Fruit fly (Drosophila melanogaster): ENCODE results near the gene D2hgdh.

Gene D2hgdh

DNA sequence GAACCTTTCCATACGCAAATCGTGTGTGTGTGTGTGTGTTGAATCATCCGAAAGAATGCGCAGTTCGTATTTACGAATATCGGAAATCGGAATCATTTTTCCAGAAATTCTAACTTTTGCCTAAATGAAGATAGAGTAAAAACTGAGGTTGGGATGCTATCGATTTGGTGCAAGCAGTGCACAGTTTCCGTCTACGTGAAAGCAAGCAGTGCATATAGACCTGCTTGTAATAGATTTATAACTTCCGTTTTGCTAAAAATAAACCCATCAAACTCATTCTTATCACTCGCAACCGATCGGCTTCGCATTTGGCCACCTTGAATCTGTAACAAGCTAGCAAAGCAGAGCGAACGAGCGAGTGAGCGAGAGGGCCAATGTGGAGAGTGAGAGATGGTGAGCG, 34.9 kb upstream of the D2hgdh start (continued):
- no peak for TF ChIP-seq hb (GFP tag; IDR thresholded peaks at IDR 0.05; ENCODE audit: partially characterized antibody)
- TF ChIP-seq CG32532 (GFP tag; IDR thresholded peaks at IDR 0.05): peak; percentile 16; the same call in 1 of the 2 replicates
- peak; percentile 31 for TF ChIP-seq NfI (GFP tag; optimal IDR thresholded peaks at IDR 0.05)
- peak; percentile 62 for TF ChIP-seq CG12769 (tag; optimal IDR thresholded peaks at IDR 0.05)
- no peak for TF ChIP-seq CG17186 (GFP tag; optimal IDR thresholded peaks at IDR 0.05)
- no peak for TF ChIP-seq sob (GFP tag; IDR thresholded peaks at IDR 0.05)
- TF ChIP-seq CG31365 (tag; optimal IDR thresholded peaks at IDR 0.05): peak; percentile 88
- TF ChIP-seq slbo (GFP tag; IDR thresholded peaks at IDR 0.05): no peak
- peak; percentile 46 for TF ChIP-seq ftz-f1 (GFP tag; optimal IDR thresholded peaks at IDR 0.05)
- TF ChIP-seq CG34422 (GFP tag; IDR thresholded peaks at IDR 0.05): no peak
- no peak for TF ChIP-seq Mes4 (GFP tag; optimal IDR thresholded peaks at IDR 0.05)
- no peak for TF ChIP-seq CG7839 (tag; optimal IDR thresholded peaks at IDR 0.05)
- no peak for TF ChIP-seq CG10274 (GFP tag; optimal IDR thresholded peaks at IDR 0.05)
- TF ChIP-seq CG4820 (GFP tag; optimal IDR thresholded peaks at IDR 0.05): no peak
- TF ChIP-seq gro (GFP tag; optimal IDR thresholded peaks at IDR 0.05): peak; percentile 2

DNA sequence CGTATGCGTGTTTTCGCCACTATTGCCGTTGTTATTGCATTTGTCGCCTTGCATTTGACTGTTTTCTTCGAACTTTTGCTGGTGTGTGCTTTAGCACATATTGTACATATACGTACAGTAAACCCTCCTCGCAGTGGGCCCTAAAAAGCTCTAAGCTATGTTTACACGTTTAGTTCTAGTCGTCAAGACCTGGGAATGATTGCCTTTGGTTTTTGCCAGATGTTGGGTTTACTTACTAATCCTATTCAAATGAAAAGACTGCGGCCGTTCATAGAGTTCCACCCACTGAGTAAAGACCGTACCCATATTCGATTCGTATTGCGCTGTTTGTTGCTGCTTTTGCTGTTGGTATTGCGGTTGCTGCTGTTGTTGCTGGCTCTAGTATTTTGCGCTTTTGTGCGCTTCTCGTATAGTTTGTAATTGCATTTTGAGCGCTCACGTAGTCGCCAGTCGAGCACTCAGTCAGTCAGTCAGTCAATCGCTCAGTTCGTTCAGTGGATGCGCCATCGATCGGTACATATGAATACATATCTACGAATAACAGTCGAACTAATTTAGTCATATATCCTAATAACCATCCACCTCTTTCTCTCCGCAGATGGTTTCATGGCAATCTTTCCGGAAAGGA, 33.4 kb upstream of the D2hgdh start:
- TF ChIP-seq Mrtf (GFP tag; IDR thresholded peaks at IDR 0.05): no peak
- TF ChIP-seq Eip74EF (GFP tag; optimal IDR thresholded peaks at IDR 0.05): no peak
- no peak for TF ChIP-seq sug (tag; optimal IDR thresholded peaks at IDR 0.05)
- no peak for TF ChIP-seq Camta (GFP tag; optimal IDR thresholded peaks at IDR 0.05)
- TF ChIP-seq CG34224 (GFP tag; IDR thresholded peaks at IDR 0.05; ENCODE audit: partially characterized antibody): no peak
- no peak for TF ChIP-seq twi (tag; optimal IDR thresholded peaks at IDR 0.05)
- TF ChIP-seq Elba2 (GFP tag; optimal IDR thresholded peaks at IDR 0.05): no peak
- no peak for TF ChIP-seq CG4707 (GFP tag; optimal IDR thresholded peaks at IDR 0.05)
- no peak for TF ChIP-seq CG32532 (GFP tag; IDR thresholded peaks at IDR 0.05)
- TF ChIP-seq her (GFP tag; optimal IDR thresholded peaks at IDR 0.05): no peak
- TF ChIP-seq Med (GFP tag): no peak
- no peak for TF ChIP-seq gcm2 (GFP tag; optimal IDR thresholded peaks at IDR 0.05)
- TF ChIP-seq CG12769 (tag; optimal IDR thresholded peaks at IDR 0.05): no peak
- TF ChIP-seq CG9817 (tag; optimal IDR thresholded peaks at IDR 0.05): no peak
- TF ChIP-seq CG6791 (GFP tag; IDR thresholded peaks at IDR 0.05; ENCODE audit: partially characterized antibody): no peak
- TF ChIP-seq Oli (tag; optimal IDR thresholded peaks at IDR 0.05): no peak
- no peak for TF ChIP-seq sima (GFP tag; optimal IDR thresholded peaks at IDR 0.05)
- no peak for TF ChIP-seq CG10267 (tag; optimal IDR thresholded peaks at IDR 0.05)
- TF ChIP-seq Mad (GFP tag; optimal IDR thresholded peaks at IDR 0.05): no peak
- no peak for TF ChIP-seq D19A (tag; optimal IDR thresholded peaks at IDR 0.05)
- no peak for TF ChIP-seq CG18599 (GFP tag; optimal IDR thresholded peaks at IDR 0.05)
- no peak for TF ChIP-seq CG11695 (GFP tag; IDR thresholded peaks at IDR 0.05)
- TF ChIP-seq CG11456 (GFP tag; IDR thresholded peaks at IDR 0.05): no peak
- TF ChIP-seq CG32767 (GFP tag; IDR thresholded peaks at IDR 0.05): no peak
- TF ChIP-seq CG14441 (GFP tag; IDR thresholded peaks at IDR 0.05): peak; percentile 27; the same call in 1 of the 2 replicates
- TF ChIP-seq C15 (GFP tag; IDR thresholded peaks at IDR 0.05): no peak
- TF ChIP-seq ind (GFP tag; optimal IDR thresholded peaks at IDR 0.05): no peak
- TF ChIP-seq mld (GFP tag; IDR thresholded peaks at IDR 0.05; ENCODE audit: partially characterized antibody): no peak
- no peak for TF ChIP-seq CG8359 (GFP tag; optimal IDR thresholded peaks at IDR 0.05; ENCODE audit: borderline replicate concordance)
- TF ChIP-seq CG13775 (GFP tag; optimal IDR thresholded peaks at IDR 0.05): no peak
- no peak for TF ChIP-seq hb (GFP tag; IDR thresholded peaks at IDR 0.05; ENCODE audit: partially characterized antibody)
- no peak for TF ChIP-seq CG10979 (tag; optimal IDR thresholded peaks at IDR 0.05)
- no peak for TF ChIP-seq CG6689 (GFP tag; IDR thresholded peaks at IDR 0.05)
- TF ChIP-seq fru (optimal IDR thresholded peaks at IDR 0.05): no peak
- TF ChIP-seq CG11504 (tag; optimal IDR thresholded peaks at IDR 0.05): no peak
- no peak for TF ChIP-seq CG1024 (GFP tag; IDR thresholded peaks at IDR 0.05)
- TF ChIP-seq CG7372 (GFP tag; IDR thresholded peaks at IDR 0.05): no peak
